Fruit fly (Drosophila melanogaster) whole organism: ENCODE results near the gene Ugt37D1.

Experiments
- CG8478 ChIP-seq: fragments of >200 bp; optimal IDR thresholded peaks from 2 replicates; lab custom pipeline; 2018; ENCODE audit warnings: inconsistent platforms
- Dll ChIP-seq: fragments of >200 bp; optimal IDR thresholded peaks from 2 replicates; lab custom pipeline; 2017
- EcR ChIP-seq, 2 experiments: fragments of >200 bp; optimal IDR thresholded peaks; 2 replicates each; lab custom pipeline; 2017; ENCODE audit warnings: missing biosample characterization in 2 of 2, missing genetic modification characterization in 2 of 2, missing genetic modification reagents in 2 of 2
- pan ChIP-seq: fragments of >200 bp; optimal IDR thresholded peaks from 2 replicates; lab custom pipeline; 2017
- psq ChIP-seq: fragments of >200 bp; optimal IDR thresholded peaks from 2 replicates; lab custom pipeline; 2017
- usp ChIP-seq: fragments of >200 bp; optimal IDR thresholded peaks from 2 replicates; lab custom pipeline; 2017; ENCODE audit warnings: missing biosample characterization, missing genetic modification characterization, mixed read lengths

dm6 chr2L:16847948-16848347, 49.1 kb downstream of the Ugt37D1 start:
- TF ChIP-seq CG8478, result no peak
- TF ChIP-seq EcR (GFP tag; optimal IDR thresholded peaks at IDR 0.05; lab: Kevin White, UChicago), result no peak
- no peak for TF ChIP-seq psq (lab: Kevin White, UChicago)
- TF ChIP-seq Dll, result no peak
- TF ChIP-seq usp, result no peak
- no peak for TF ChIP-seq pan (lab: Kevin White, UChicago)
